Fruit fly (Drosophila melanogaster) whole organism, embryonic: ENCODE measurements around the gene CG11052.

Experiments
- Abd-B ChIP-seq: fragments of 200-800 bp; sonication (Bioruptor generic); optimal IDR thresholded peaks from 2 replicates; lab custom pipeline; 2018; ENCODE audit warnings: missing biosample characterization, mild to moderate bottlenecking, missing genetic modification characterization, moderate library complexity
- Antp ChIP-seq: fragments of 200-800 bp; sonication (Bioruptor generic); optimal IDR thresholded peaks from 3 replicates; lab custom pipeline; 2016; ENCODE audit warnings: missing biosample characterization, missing genetic modification characterization
- CG10366 ChIP-seq: fragments of 200-800 bp; sonication (Bioruptor generic); IDR thresholded peaks from 2 replicates; pipeline ENCODE4 v1.3.6; 2022; ENCODE audit warnings: missing biosample characterization, missing genetic modification characterization
- CG11247 ChIP-seq: fragments of 200-800 bp; sonication (Bioruptor generic); IDR thresholded peaks from 2 replicates; pipeline ENCODE4 v1.3.6; 2022; ENCODE audit warnings: missing biosample characterization, missing genetic modification characterization
- CG12104 ChIP-seq: fragments of 200-800 bp; sonication (Bioruptor generic); optimal IDR thresholded peaks from 3 replicates; lab custom pipeline; 2016; ENCODE audit warnings: missing biosample characterization, missing genetic modification characterization
- CG12391 ChIP-seq: fragments of 200-800 bp; sonication (Bioruptor generic); optimal IDR thresholded peaks from 3 replicates; lab custom pipeline; 2018; ENCODE audit warnings: missing biosample characterization, mild to moderate bottlenecking, missing genetic modification characterization, moderate library complexity
- CG13624 ChIP-seq: fragments of 200-800 bp; sonication (Bioruptor generic); optimal IDR thresholded peaks from 2 replicates; lab custom pipeline; 2016; ENCODE audit warnings: missing biosample characterization, missing genetic modification characterization
- CG13894 ChIP-seq: fragments of 200-800 bp; sonication (Bioruptor generic); optimal IDR thresholded peaks from 3 replicates; lab custom pipeline; 2018; ENCODE audit warnings: missing biosample characterization, mild to moderate bottlenecking, missing genetic modification characterization, moderate library complexity
- CG15479 ChIP-seq: fragments of 200-800 bp; sonication (Bioruptor generic); optimal IDR thresholded peaks from 3 replicates; lab custom pipeline; 2019; ENCODE audit warnings: missing biosample characterization, mild to moderate bottlenecking, missing genetic modification characterization, moderate library complexity
- CG16813 ChIP-seq: fragments of 200-800 bp; sonication (Bioruptor generic); IDR thresholded peaks from 3 replicates; pipeline ENCODE4 v1.3.6; 2022; ENCODE audit warnings: missing biosample characterization, missing genetic modification characterization; ENCODE audit not compliant: partially characterized antibody
- CG16863 ChIP-seq: fragments of 200-800 bp; sonication (Bioruptor generic); optimal IDR thresholded peaks from 3 replicates; lab custom pipeline; 2016; ENCODE audit warnings: missing biosample characterization, missing genetic modification characterization
- CG17802 ChIP-seq: fragments of 200-800 bp; sonication (Bioruptor generic); optimal IDR thresholded peaks from 2 replicates; lab custom pipeline; 2018; ENCODE audit warnings: missing biosample characterization, mild to moderate bottlenecking, missing genetic modification characterization, moderate library complexity
- CG18476 ChIP-seq: fragments of 200-800 bp; sonication (Bioruptor generic); optimal IDR thresholded peaks from 2 replicates; lab custom pipeline; 2016; ENCODE audit warnings: missing biosample characterization, mild to moderate bottlenecking, missing genetic modification characterization
- CG2199 ChIP-seq: fragments of 200-800 bp; sonication (Bioruptor generic); IDR thresholded peaks from 3 replicates; pipeline ENCODE4 v1.3.6; 2022; ENCODE audit warnings: missing biosample characterization, missing genetic modification characterization
- CG3163 ChIP-seq: fragments of 200-800 bp; sonication (Bioruptor generic); optimal IDR thresholded peaks from 3 replicates; lab custom pipeline; 2016; ENCODE audit warnings: missing biosample characterization, missing genetic modification characterization
- CG32532 ChIP-seq: fragments of 200-800 bp; sonication (Bioruptor generic); IDR thresholded peaks from 2 replicates; pipeline ENCODE4 v1.3.6; 2022; ENCODE audit warnings: missing biosample characterization, missing genetic modification characterization
- CG34224 ChIP-seq: fragments of 200-800 bp; sonication (Bioruptor generic); IDR thresholded peaks from 3 replicates; pipeline ENCODE4 v1.3.6; 2022; ENCODE audit warnings: missing biosample characterization, missing genetic modification characterization; ENCODE audit not compliant: partially characterized antibody
- CG34422 ChIP-seq: fragments of 200-800 bp; sonication (Bioruptor generic); IDR thresholded peaks from 3 replicates; pipeline ENCODE4 v1.3.6; 2022; ENCODE audit warnings: missing biosample characterization, missing genetic modification characterization
- CG4707 ChIP-seq: fragments of 200-800 bp; sonication (Bioruptor generic); optimal IDR thresholded peaks from 2 replicates; lab custom pipeline; 2018; ENCODE audit warnings: missing biosample characterization, mild to moderate bottlenecking, missing genetic modification characterization, moderate library complexity
- CG5245 ChIP-seq: fragments of 200-800 bp; sonication (Bioruptor generic); optimal IDR thresholded peaks from 3 replicates; lab custom pipeline; 2016; ENCODE audit warnings: missing biosample characterization, missing genetic modification characterization
- CG6654 ChIP-seq: fragments of 200-800 bp; sonication (Bioruptor generic); optimal IDR thresholded peaks from 2 replicates; lab custom pipeline; 2017; ENCODE audit warnings: missing biosample characterization, mild to moderate bottlenecking, missing genetic modification characterization
- CG6765 ChIP-seq: fragments of 200-800 bp; sonication (Bioruptor generic); optimal IDR thresholded peaks from 3 replicates; lab custom pipeline; 2017; ENCODE audit warnings: missing biosample characterization, mild to moderate bottlenecking, missing genetic modification characterization
- CG7556 ChIP-seq: fragments of 200-800 bp; sonication (Bioruptor generic); optimal IDR thresholded peaks from 2 replicates; lab custom pipeline; 2017; ENCODE audit warnings: missing biosample characterization, mild to moderate bottlenecking, missing genetic modification characterization
- CG7963 ChIP-seq: fragments of 200-800 bp; sonication (Bioruptor generic); IDR thresholded peaks from 3 replicates; pipeline ENCODE4 v1.3.6; 2022; ENCODE audit warnings: missing biosample characterization, missing genetic modification characterization; ENCODE audit not compliant: partially characterized antibody
- CG8478 ChIP-seq: fragments of >200 bp; optimal IDR thresholded peaks from 2 replicates; lab custom pipeline; 2018
- CG9876 ChIP-seq: fragments of 200-800 bp; sonication (Bioruptor generic); optimal IDR thresholded peaks from 2 replicates; lab custom pipeline; 2016; ENCODE audit warnings: missing biosample characterization, missing genetic modification characterization
- CrebB ChIP-seq: fragments of 200-800 bp; sonication (Bioruptor generic); optimal IDR thresholded peaks from 3 replicates; lab custom pipeline; 2018; ENCODE audit warnings: missing biosample characterization, mild to moderate bottlenecking, missing genetic modification characterization
- Gsc ChIP-seq: fragments of 200-800 bp; sonication (Bioruptor generic); IDR thresholded peaks from 2 replicates; pipeline ENCODE4 v1.3.6; 2022; ENCODE audit warnings: missing biosample characterization, missing genetic modification characterization
- HmgD ChIP-seq: fragments of 200-800 bp; sonication (Bioruptor generic); optimal IDR thresholded peaks from 3 replicates; lab custom pipeline; 2016; ENCODE audit warnings: missing biosample characterization, missing genetic modification characterization
- Meics ChIP-seq: fragments of 200-800 bp; sonication (Bioruptor generic); optimal IDR thresholded peaks from 2 replicates; lab custom pipeline; 2017; ENCODE audit warnings: missing biosample characterization, mild to moderate bottlenecking, missing genetic modification characterization
- Neu2 ChIP-seq: fragments of 200-800 bp; sonication (Bioruptor generic); optimal IDR thresholded peaks from 3 replicates; lab custom pipeline; 2016; ENCODE audit warnings: missing biosample characterization, missing genetic modification characterization, borderline replicate concordance
- Oaz ChIP-seq: fragments of 200-800 bp; sonication (Bioruptor generic); IDR thresholded peaks from 2 replicates; pipeline ENCODE4 v1.3.6; 2022; ENCODE audit warnings: missing biosample characterization, missing genetic modification characterization
- Trl ChIP-seq, 3 experiments: fragments of >200 bp in 2 of 3; fragments of 200-800 bp in 1 of 3; sonication (Bioruptor generic) in 1 of 3; optimal IDR thresholded peaks; 2 replicates in 1 of 3; 3 replicates in 2 of 3; lab custom pipeline; 2016 to 2017; ENCODE audit warnings: missing biosample characterization in 1 of 3, missing genetic modification characterization in 1 of 3
- Vsx1 ChIP-seq: fragments of 200-800 bp; sonication (Bioruptor generic); optimal IDR thresholded peaks from 2 replicates; lab custom pipeline; 2017; ENCODE audit warnings: missing biosample characterization, mild to moderate bottlenecking, missing genetic modification characterization, missing genetic modification reagents
- ac ChIP-seq: fragments of 200-800 bp; sonication (Bioruptor generic); optimal IDR thresholded peaks from 3 replicates; lab custom pipeline; 2017; ENCODE audit warnings: missing biosample characterization, mild to moderate bottlenecking, missing genetic modification characterization
- bsh ChIP-seq, 2 experiments: fragments of 200-800 bp; sonication (Bioruptor generic); optimal IDR thresholded peaks; 2 replicates each; lab custom pipeline; 2017 to 2018; ENCODE audit warnings: mild to moderate bottlenecking in 2 of 2, missing biosample characterization in 2 of 2, missing genetic modification characterization in 2 of 2, moderate library complexity in 1 of 2
- dan ChIP-seq: fragments of 200-800 bp; sonication (Bioruptor generic); IDR thresholded peaks from 2 replicates; pipeline ENCODE4 v1.3.6; 2022; ENCODE audit warnings: missing biosample characterization, missing genetic modification characterization
- en ChIP-seq: fragments of 200-800 bp; sonication (Bioruptor generic); optimal IDR thresholded peaks from 2 replicates; lab custom pipeline; 2016; ENCODE audit warnings: missing biosample characterization, missing genetic modification characterization
- eve ChIP-seq, 2 experiments: fragments of >200 bp; optimal IDR thresholded peaks; 2 replicates each; lab custom pipeline; 2017; ENCODE audit warnings: missing biosample characterization in 2 of 2, missing genetic modification characterization in 2 of 2
- exex ChIP-seq: fragments of 200-800 bp; sonication (Bioruptor generic); optimal IDR thresholded peaks from 4 replicates; lab custom pipeline; 2018; ENCODE audit warnings: missing biosample characterization, mild to moderate bottlenecking, missing genetic modification characterization, moderate library complexity
- ftz-f1 ChIP-seq: fragments of 200-800 bp; sonication (Bioruptor generic); optimal IDR thresholded peaks from 2 replicates; lab custom pipeline; 2016; ENCODE audit warnings: missing biosample characterization, missing genetic modification characterization
- kay ChIP-seq: fragments of 200-800 bp; sonication (Bioruptor generic); optimal IDR thresholded peaks from 2 replicates; lab custom pipeline; 2016; ENCODE audit warnings: missing biosample characterization, missing genetic modification characterization
- ken ChIP-seq: fragments of 200-800 bp; sonication (Bioruptor generic); IDR thresholded peaks from 3 replicates; pipeline ENCODE4 v1.3.6; 2022; ENCODE audit warnings: missing biosample characterization, missing genetic modification characterization
- lmd ChIP-seq: fragments of 200-800 bp; sonication (Bioruptor generic); IDR thresholded peaks from 2 replicates; pipeline ENCODE4 v1.3.6; 2022; ENCODE audit warnings: missing biosample characterization, missing genetic modification characterization
- p53 ChIP-seq: fragments of 200-800 bp; sonication (Bioruptor generic); optimal IDR thresholded peaks from 2 replicates; lab custom pipeline; 2016; ENCODE audit warnings: missing biosample characterization, missing genetic modification characterization
- pum ChIP-seq: fragments of 200-800 bp; sonication (Bioruptor generic); optimal IDR thresholded peaks from 2 replicates; lab custom pipeline; 2016; ENCODE audit warnings: missing biosample characterization, missing genetic modification characterization
- sc ChIP-seq, 3 experiments: fragments of >200 bp in 2 of 3; fragments of 200-800 bp in 1 of 3; sonication (Bioruptor generic) in 1 of 3; optimal IDR thresholded peaks; 2 replicates in 2 of 3; 3 replicates in 1 of 3; lab custom pipeline; 2017; ENCODE audit warnings: mild to moderate bottlenecking in 1 of 3, missing biosample characterization in 1 of 3, missing genetic modification characterization in 1 of 3, missing genetic modification reagents in 1 of 3
- tgo ChIP-seq: fragments of 200-800 bp; sonication (Bioruptor generic); IDR thresholded peaks from 3 replicates; pipeline ENCODE4 v1.3.6; 2022; ENCODE audit warnings: missing biosample characterization, missing genetic modification characterization
- ttk ChIP-seq: fragments of 200-800 bp; sonication (Bioruptor generic); IDR thresholded peaks from 2 replicates; pipeline ENCODE4 v2.1.2; 2022; ENCODE audit warnings: missing biosample characterization, missing genetic modification characterization
- twi ChIP-seq: fragments of 200-800 bp; optimal IDR thresholded peaks from 2 replicates; lab custom pipeline; 2019; ENCODE audit warnings: missing biosample characterization, mild to moderate bottlenecking, missing genetic modification characterization, moderate library complexity

Gene CG11052

dm6 chr3R:8009080-8009620 lies at the start of gene CG11052, which contains the start of gene CG3223 (continued):
- TF ChIP-seq CG34422 (GFP tag; lab: Robert Waterston, UW) (no peak), CG16813 (GFP tag; lab: Robert Waterston, UW) (no peak), exex (tag; lab: Kevin White, UChicago) (no peak), CrebB (tag; lab: Kevin White, UChicago) (no peak), CG9876 (GFP tag; lab: Kevin White, UChicago) (no peak), CG3163 (GFP tag; lab: Kevin White, UChicago) (no peak), CG10366 (GFP tag; lab: Robert Waterston, UW) (no peak), CG6654 (no peak), eve (GFP tag; optimal IDR thresholded peaks at IDR 0.05; lab: Kevin White, UChicago) (no peak), CG6765 (GFP tag; lab: Kevin White, UChicago) (no peak), pum (GFP tag; lab: Kevin White, UChicago) (no peak), CG12104 (GFP tag; lab: Kevin White, UChicago) (no peak), Gsc (no peak), CG17802 (tag; lab: Kevin White, UChicago) (no peak), Abd-B (no peak), bsh (GFP tag; optimal IDR thresholded peaks at IDR 0.05; lab: Kevin White, UChicago) (no peak), CG4707 (GFP tag; lab: Kevin White, UChicago) (no peak), Vsx1 (GFP tag; lab: Kevin White, UChicago) (no peak), CG12391 (peak; percentile 36), Antp (GFP tag; lab: Kevin White, UChicago) (peak; percentile 4), twi (tag; lab: Kevin White, UChicago) (no peak), ac (GFP tag; lab: Kevin White, UChicago) (no peak), sc (optimal IDR thresholded peaks at IDR 0.05; lab: Kevin White, UChicago) (no peak), sc (GFP tag; optimal IDR thresholded peaks at IDR 0.05; lab: Kevin White, UChicago) (no peak), ftz-f1 (GFP tag; lab: Kevin White, UChicago) (peak; percentile 92), Meics (GFP tag; lab: Kevin White, UChicago) (peak; percentile 45), CG18476 (GFP tag; lab: Kevin White, UChicago) (no peak), ttk (GFP tag; lab: Robert Waterston, UW) (no peak), CG8478 (lab: Kevin White, UChicago) (no peak), CG13894 (tag; lab: Kevin White, UChicago) (no peak), Oaz (no peak), CG11247 (no peak), CG7963 (no peak), ken (GFP tag; lab: Robert Waterston, UW) (no peak), kay (no peak), HmgD (no peak), CG34224 (GFP tag; lab: Robert Waterston, UW) (no peak), CG32532 (GFP tag; lab: Robert Waterston, UW) (peak; percentile 16; the same call in 1 of the 2 replicates), Neu2 (no peak), CG2199 (no peak), CG5245 (GFP tag; lab: Kevin White, UChicago) (no peak), tgo (GFP tag; lab: Robert Waterston, UW) (no peak), CG16863 (GFP tag; lab: Kevin White, UChicago) (no peak), dan (GFP tag; lab: Robert Waterston, UW) (no peak), CG7556 (GFP tag; lab: Kevin White, UChicago) (no peak), p53 (GFP tag; lab: Kevin White, UChicago) (no peak), CG15479 (GFP tag; lab: Kevin White, UChicago) (no peak), lmd (no peak), en (GFP tag; lab: Kevin White, UChicago) (no peak), CG13624 (GFP tag; lab: Kevin White, UChicago) (peak; percentile 37), Trl (optimal IDR thresholded peaks at IDR 0.05; lab: Kevin White, UChicago) (no peak), Trl (GFP tag; optimal IDR thresholded peaks at IDR 0.05; lab: Kevin White, UChicago) (no peak)
